Worm (Caenorhabditis elegans): ENCODE results near the gene T28C12.15.

- no peak for TF ChIP-seq sox-4 (tag; optimal IDR thresholded peaks at IDR 0.05)
- TF ChIP-seq ceh-31 (tag; optimal IDR thresholded peaks at IDR 0.05): no peak
- TF ChIP-seq ama-1 (optimal IDR thresholded peaks at IDR 0.05): no peak
- no peak for TF ChIP-seq lin-11 (tag; optimal IDR thresholded peaks at IDR 0.05)
- TF ChIP-seq sox-2 (GFP tag; IDR thresholded peaks at IDR 0.05): no peak
- no peak for TF ChIP-seq fkh-10 (GFP tag; optimal IDR thresholded peaks at IDR 0.05)
- TF ChIP-seq dmd-4 (tag; optimal IDR thresholded peaks at IDR 0.05; ENCODE audit: borderline replicate concordance): peak; percentile 4
- no peak for TF ChIP-seq gmeb-2 (tag; optimal IDR thresholded peaks at IDR 0.05)
- TF ChIP-seq pha-4 (tag; optimal IDR thresholded peaks at IDR 0.05): no peak
- no peak for TF ChIP-seq Y22D7AL.16 (tag; optimal IDR thresholded peaks at IDR 0.05)
- no peak for TF ChIP-seq ceh-45 (GFP tag; IDR thresholded peaks at IDR 0.05)
- no peak for TF ChIP-seq hlh-6 (tag; optimal IDR thresholded peaks at IDR 0.05)
- no peak for TF ChIP-seq ceh-30 (tag; optimal IDR thresholded peaks at IDR 0.05)
These were observed 32.6 kb upstream of the T28C12.15 start for ce11 chrV:6354202-6354601.
